Worm (Caenorhabditis elegans) whole organism, mixed stage, embryonic: ENCODE results near the gene F41E6.8.

Experiments used
- M03D4.4 ChIP-seq: sonication (generic microtip); optimal IDR thresholded peaks from 2 replicates; lab custom pipeline; 2017; ENCODE audit warnings: mild to moderate bottlenecking, missing genetic modification characterization, missing compliant biosample characterization
- bed-3 ChIP-seq: fragments of 200-800 bp; sonication (Bioruptor generic); optimal IDR thresholded peaks from 3 replicates; lab custom pipeline; 2018; ENCODE audit warnings: mild to moderate bottlenecking, missing genetic modification characterization, moderate library complexity, missing compliant biosample characterization
- ceh-39 ChIP-seq: fragments of 150-350 bp; optimal IDR thresholded peaks from 2 replicates; lab custom pipeline; 2014; ENCODE audit warnings: missing biosample characterization, missing genetic modification characterization
- ceh-43 ChIP-seq: fragments of 200-800 bp; sonication (Bioruptor generic); optimal IDR thresholded peaks from 2 replicates; lab custom pipeline; 2018; ENCODE audit warnings: mild to moderate bottlenecking, missing genetic modification characterization, moderate library complexity, missing compliant biosample characterization
- ceh-83 ChIP-seq: fragments of 200-800 bp; sonication (Bioruptor generic); optimal IDR thresholded peaks from 2 replicates; lab custom pipeline; 2018; ENCODE audit warnings: mild to moderate bottlenecking, missing genetic modification characterization, missing compliant biosample characterization
- ces-1 ChIP-seq: fragments of 150-350 bp; optimal IDR thresholded peaks from 2 replicates; lab custom pipeline; 2014; ENCODE audit warnings: missing biosample characterization, missing genetic modification reagents, missing genetic modification characterization
- elt-1 ChIP-seq: sonication (generic microtip); optimal IDR thresholded peaks from 2 replicates; lab custom pipeline; 2017; ENCODE audit warnings: missing genetic modification characterization, mild to moderate bottlenecking, missing compliant biosample characterization, antibody characterized with exemption, moderate library complexity, borderline replicate concordance; ENCODE audit not compliant: insufficient read depth
- elt-3 ChIP-seq: fragments of 150-350 bp; optimal IDR thresholded peaks from 2 replicates; lab custom pipeline; 2014; ENCODE audit warnings: missing biosample characterization, missing genetic modification characterization
- flh-1 ChIP-seq: fragments of 200-800 bp; sonication (Bioruptor generic); optimal IDR thresholded peaks from 2 replicates; lab custom pipeline; 2018; ENCODE audit warnings: mild to moderate bottlenecking, missing genetic modification characterization, moderate library complexity, missing compliant biosample characterization
- hlh-1 ChIP-seq: fragments of 150-350 bp; optimal IDR thresholded peaks from 2 replicates; lab custom pipeline; 2014; ENCODE audit warnings: missing biosample characterization, missing genetic modification reagents, missing genetic modification characterization
- lin-13 ChIP-seq: fragments of 150-350 bp; optimal IDR thresholded peaks from 2 replicates; lab custom pipeline; 2014; ENCODE audit warnings: missing biosample characterization, missing genetic modification characterization
- lin-32 ChIP-seq: fragments of 200-800 bp; sonication (Bioruptor generic); optimal IDR thresholded peaks from 2 replicates; lab custom pipeline; 2018; ENCODE audit warnings: mild to moderate bottlenecking, missing genetic modification characterization, missing compliant biosample characterization
- lsy-2 ChIP-seq: fragments of 150-350 bp; optimal IDR thresholded peaks from 2 replicates; lab custom pipeline; 2014; ENCODE audit warnings: missing biosample characterization, missing genetic modification characterization
- mab-5 ChIP-seq: fragments of 150-350 bp; optimal IDR thresholded peaks from 2 replicates; lab custom pipeline; 2014; ENCODE audit warnings: missing biosample characterization, missing genetic modification characterization
- mep-1 ChIP-seq: fragments of 150-350 bp; optimal IDR thresholded peaks from 2 replicates; lab custom pipeline; 2017; ENCODE audit warnings: missing biosample characterization, missing genetic modification reagents, missing genetic modification characterization, inconsistent platforms
- mls-2 ChIP-seq: sonication (generic microtip); optimal IDR thresholded peaks from 2 replicates; lab custom pipeline; 2016; ENCODE audit warnings: mild to moderate bottlenecking, missing genetic modification characterization, moderate library complexity, missing compliant biosample characterization
- nhr-12 ChIP-seq: fragments of 150-350 bp; optimal IDR thresholded peaks from 2 replicates; lab custom pipeline; 2014; ENCODE audit warnings: missing biosample characterization, missing genetic modification characterization
- nhr-2 ChIP-seq: fragments of 150-350 bp; optimal IDR thresholded peaks from 2 replicates; lab custom pipeline; 2014; ENCODE audit warnings: missing biosample characterization, missing genetic modification characterization
- nhr-237 ChIP-seq: fragments of 150-350 bp; optimal IDR thresholded peaks from 2 replicates; lab custom pipeline; 2014; ENCODE audit warnings: missing biosample characterization, missing genetic modification characterization
- pha-4 ChIP-seq: fragments of 150-350 bp; optimal IDR thresholded peaks from 2 replicates; lab custom pipeline; 2018; ENCODE audit warnings: missing biosample characterization, missing genetic modification reagents, missing genetic modification characterization
- sem-2 ChIP-seq: fragments of 200-800 bp; sonication (Bioruptor generic); optimal IDR thresholded peaks from 2 replicates; lab custom pipeline; 2018; ENCODE audit warnings: mild to moderate bottlenecking, missing genetic modification characterization, missing compliant biosample characterization
- snpc-4 ChIP-seq: fragments of 150-350 bp; optimal IDR thresholded peaks from 2 replicates; lab custom pipeline; 2014; ENCODE audit warnings: missing biosample characterization, missing genetic modification characterization
- sptf-1 ChIP-seq: sonication (generic microtip); optimal IDR thresholded peaks from 2 replicates; lab custom pipeline; 2017; ENCODE audit warnings: mild to moderate bottlenecking, missing genetic modification characterization, moderate library complexity, missing compliant biosample characterization
- tbx-8 ChIP-seq: fragments of 200-800 bp; sonication (Bioruptor generic); optimal IDR thresholded peaks from 2 replicates; lab custom pipeline; 2018; ENCODE audit warnings: mild to moderate bottlenecking, missing genetic modification characterization, moderate library complexity, missing compliant biosample characterization
- unc-120 ChIP-seq: sonication (generic microtip); optimal IDR thresholded peaks from 2 replicates; lab custom pipeline; 2017; ENCODE audit warnings: missing genetic modification characterization, missing compliant biosample characterization; ENCODE audit not compliant: poor library complexity, severe bottlenecking
- unc-39 ChIP-seq: fragments of 150-350 bp; optimal IDR thresholded peaks from 2 replicates; lab custom pipeline; 2014; ENCODE audit warnings: missing biosample characterization, missing genetic modification characterization
- unc-62 ChIP-seq: fragments of 150-350 bp; optimal IDR thresholded peaks from 2 replicates; lab custom pipeline; 2014; ENCODE audit warnings: missing biosample characterization, missing genetic modification reagents, missing genetic modification characterization
- ztf-11 ChIP-seq: fragments of 150-350 bp; optimal IDR thresholded peaks from 2 replicates; lab custom pipeline; 2014; ENCODE audit warnings: missing biosample characterization, missing genetic modification characterization

F41E6.8 gene

DNA sequence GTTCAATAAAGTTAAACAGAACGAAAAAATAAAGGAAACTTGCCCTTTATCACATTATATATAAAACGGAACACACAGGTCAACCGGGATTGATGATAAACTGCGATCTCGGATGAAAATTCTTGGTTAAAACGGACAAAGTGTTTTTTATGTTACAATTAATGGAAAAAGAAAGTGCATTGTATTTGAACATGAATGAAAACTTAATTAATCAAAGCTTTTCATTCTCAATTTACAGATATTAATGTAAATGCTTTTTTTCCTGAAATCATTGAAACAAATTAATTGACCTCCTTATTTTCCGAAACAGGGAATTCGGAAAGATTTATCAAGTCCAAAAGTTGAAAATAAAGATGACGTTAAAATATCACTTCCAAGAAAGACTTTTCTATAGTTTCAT, at the start of gene F41E6.8:
TSS of gene F41E6.8 (minus strand) at position 101 of the 400 bp plus-strand sequence.
- TF ChIP-seq flh-1 (GFP tag; lab: Kevin White, UChicago): no peak
- no peak for TF ChIP-seq bed-3 (GFP tag; lab: Kevin White, UChicago)
- no peak for TF ChIP-seq pha-4
- TF ChIP-seq ztf-11: no peak
- TF ChIP-seq unc-120 (tag; lab: Kevin White, UChicago): no peak
- no peak for TF ChIP-seq snpc-4 (tag; lab: Kevin White, UChicago)

DNA sequence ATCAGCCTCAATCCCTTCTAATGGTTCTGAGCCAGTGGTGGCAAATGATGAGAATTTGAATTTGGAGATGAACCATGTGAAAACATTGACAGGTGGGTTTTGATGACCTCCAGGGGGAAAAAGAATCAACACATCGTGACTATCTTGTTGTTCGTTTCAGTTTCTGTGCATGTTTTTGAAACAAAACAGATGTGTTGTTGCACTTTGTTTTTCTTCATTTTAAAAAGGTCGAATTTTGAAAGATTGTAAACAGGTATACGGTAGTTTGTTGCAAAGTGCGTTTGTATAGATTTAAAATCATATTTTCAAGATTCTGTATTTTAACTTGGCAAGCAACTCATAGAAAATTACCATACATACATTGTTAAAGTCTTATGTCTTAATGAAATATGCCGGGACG, 49.0 kb upstream of the F41E6.8 start:
- TF ChIP-seq sem-2 (GFP tag; lab: Kevin White, UChicago): no peak
- TF ChIP-seq lin-32 (GFP tag; lab: Kevin White, UChicago): no peak
- TF ChIP-seq lsy-2 (tag; lab: Kevin White, UChicago): no peak
- no peak for TF ChIP-seq unc-120 (tag; lab: Kevin White, UChicago)
- TF ChIP-seq lin-13 (tag; lab: Kevin White, UChicago): no peak
- no peak for TF ChIP-seq tbx-8 (GFP tag; lab: Kevin White, UChicago)
- TF ChIP-seq sptf-1 (tag; lab: Kevin White, UChicago): no peak
- no peak for TF ChIP-seq pha-4
- TF ChIP-seq mab-5 (tag; lab: Kevin White, UChicago): no peak
- TF ChIP-seq ceh-43: no peak
- no peak for TF ChIP-seq unc-39 (tag; lab: Kevin White, UChicago)

DNA sequence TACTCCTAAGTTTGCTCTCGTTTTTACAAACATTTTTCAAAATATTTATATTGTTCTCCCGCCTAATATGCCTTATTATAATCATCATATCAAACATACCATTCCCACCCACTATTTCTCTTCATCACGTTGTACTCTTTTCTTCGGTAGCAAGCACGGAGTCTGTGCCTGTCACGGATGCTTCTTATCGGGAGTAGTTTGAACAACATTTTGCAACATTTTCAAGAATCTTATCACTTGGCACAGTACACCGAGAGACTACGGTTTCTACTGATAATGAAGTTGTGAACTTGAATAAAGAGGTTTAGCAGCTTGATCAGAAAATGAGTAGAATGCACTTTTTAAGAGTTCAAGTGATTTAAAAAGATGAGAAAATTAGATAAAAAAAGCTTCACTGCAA, 46.9 kb upstream of the F41E6.8 start:
- no peak for TF ChIP-seq lsy-2 (tag; lab: Kevin White, UChicago)
- no peak for TF ChIP-seq mep-1 (tag; lab: Kevin White, UChicago)
- no peak for TF ChIP-seq ceh-43
- TF ChIP-seq unc-39 (tag; lab: Kevin White, UChicago): no peak

DNA sequence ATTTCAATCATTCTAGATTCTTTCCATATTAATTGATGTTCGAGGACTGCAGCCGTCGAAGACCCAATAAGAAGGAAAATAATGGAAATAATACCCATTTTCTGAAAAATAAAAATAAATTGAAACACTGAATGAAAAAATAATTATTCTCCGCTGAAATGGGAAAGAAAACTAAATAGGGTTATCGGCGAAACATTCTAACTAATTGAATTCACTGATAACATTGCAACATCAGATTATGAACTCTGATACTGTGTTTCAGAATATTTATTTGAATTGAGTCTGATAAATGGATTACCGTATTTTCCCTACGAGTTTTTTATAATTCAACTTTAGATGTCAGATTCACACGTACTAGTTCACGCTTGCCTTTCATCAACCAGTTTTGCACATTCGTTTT, 41.8 kb upstream of the F41E6.8 start, which contains the start of gene asp-13:
TSS of gene asp-13 (minus strand) at position 101 of the 400 bp plus-strand sequence.
- TF ChIP-seq ztf-11: no peak
- no peak for TF ChIP-seq flh-1 (GFP tag; lab: Kevin White, UChicago)
- no peak for TF ChIP-seq lsy-2 (tag; lab: Kevin White, UChicago)
- no peak for TF ChIP-seq sem-2 (GFP tag; lab: Kevin White, UChicago)
- TF ChIP-seq nhr-12 (tag; lab: Kevin White, UChicago): no peak
- no peak for TF ChIP-seq ceh-83 (GFP tag; lab: Kevin White, UChicago)
- TF ChIP-seq snpc-4 (tag; lab: Kevin White, UChicago): no peak
- TF ChIP-seq nhr-2 (tag; lab: Kevin White, UChicago): no peak
- TF ChIP-seq pha-4: no peak
- no peak for TF ChIP-seq elt-1
- TF ChIP-seq mls-2 (tag; lab: Kevin White, UChicago): no peak
- no peak for TF ChIP-seq unc-39 (tag; lab: Kevin White, UChicago)
- no peak for TF ChIP-seq unc-62 (GFP tag; lab: Kevin White, UChicago)
- TF ChIP-seq, all 35 proteins: peak for 0

DNA sequence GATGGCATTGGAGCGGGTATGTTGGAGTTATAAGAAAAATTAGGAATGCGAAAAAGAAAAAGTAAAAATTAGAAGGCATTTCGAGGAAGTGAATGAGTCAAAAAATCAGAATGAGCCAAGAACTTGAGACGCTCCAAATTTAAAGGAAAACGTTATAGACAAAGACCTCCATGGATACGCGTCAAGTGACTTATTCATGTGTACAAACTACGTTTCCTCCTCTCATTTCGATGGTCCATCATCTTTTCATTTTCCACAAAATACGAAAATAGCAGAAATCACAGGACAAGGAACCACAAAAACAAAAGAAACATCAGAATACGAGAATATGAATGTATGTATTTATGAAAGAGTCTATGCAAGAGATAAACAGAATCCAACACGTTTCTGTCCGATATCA, 39.9 kb upstream of the F41E6.8 start, which contains the start of gene F28A12.3:
TSS of gene F28A12.3 (minus strand) at position 101 of the 400 bp plus-strand sequence.
- TF ChIP-seq elt-3 (tag; lab: Kevin White, UChicago) (no peak), ces-1 (GFP tag; lab: Kevin White, UChicago) (no peak), hlh-1 (no peak), unc-39 (tag; lab: Kevin White, UChicago) (no peak), M03D4.4 (tag; lab: Kevin White, UChicago) (no peak), ceh-39 (tag; lab: Kevin White, UChicago) (no peak), nhr-237 (tag; lab: Kevin White, UChicago) (no peak), mep-1 (tag; lab: Kevin White, UChicago) (no peak)

DNA sequence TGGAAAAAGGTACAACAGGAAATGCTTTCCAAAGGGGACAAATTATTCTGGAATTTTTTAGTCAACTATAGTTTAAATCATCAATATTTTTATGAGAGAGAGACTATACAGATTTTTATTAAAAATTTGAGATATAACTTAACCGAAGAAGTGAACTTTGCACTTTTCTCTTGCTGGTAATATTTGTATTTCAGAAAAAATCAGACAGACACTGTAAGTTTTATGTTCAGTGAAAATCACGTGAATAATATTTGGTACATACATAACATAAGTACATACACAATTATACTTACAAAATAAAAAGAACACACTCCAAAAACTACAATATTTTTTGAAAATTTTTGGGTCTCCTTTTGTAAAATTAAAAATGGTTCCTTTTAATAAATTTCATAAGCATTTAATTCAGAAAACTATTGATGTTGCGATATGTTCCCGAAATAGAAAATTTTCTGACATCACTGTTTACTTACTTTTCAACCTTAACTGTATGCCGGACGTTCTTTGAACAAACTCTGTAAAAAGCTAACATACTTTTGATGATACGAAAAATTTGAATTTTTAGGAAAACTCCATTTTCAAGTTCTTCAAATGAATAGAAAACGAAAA, 36.4 kb upstream of the F41E6.8 start, which contains the start of the genes F28A12.10 and acd-4:
TSS of gene F28A12.10 (minus strand) at position 101 of the 606 bp plus-strand sequence.
TSS of gene acd-4 (plus strand) at position 556 of the 606 bp plus-strand sequence.
- no peak for TF ChIP-seq hlh-1
- no peak for TF ChIP-seq ztf-11
- no peak for TF ChIP-seq lsy-2 (tag; lab: Kevin White, UChicago)
- no peak for TF ChIP-seq unc-120 (tag; lab: Kevin White, UChicago)
- TF ChIP-seq ceh-43: no peak
- no peak for TF ChIP-seq nhr-237 (tag; lab: Kevin White, UChicago)
- no peak for TF ChIP-seq nhr-12 (tag; lab: Kevin White, UChicago)
- TF ChIP-seq nhr-2 (tag; lab: Kevin White, UChicago): no peak
- TF ChIP-seq mep-1 (tag; lab: Kevin White, UChicago): no peak
- TF ChIP-seq snpc-4 (tag; lab: Kevin White, UChicago): no peak
- TF ChIP-seq ces-1 (GFP tag; lab: Kevin White, UChicago): no peak
